Worm (Caenorhabditis elegans): ENCODE data around the gene cdh-3.

cdh-3 gene

DNA sequence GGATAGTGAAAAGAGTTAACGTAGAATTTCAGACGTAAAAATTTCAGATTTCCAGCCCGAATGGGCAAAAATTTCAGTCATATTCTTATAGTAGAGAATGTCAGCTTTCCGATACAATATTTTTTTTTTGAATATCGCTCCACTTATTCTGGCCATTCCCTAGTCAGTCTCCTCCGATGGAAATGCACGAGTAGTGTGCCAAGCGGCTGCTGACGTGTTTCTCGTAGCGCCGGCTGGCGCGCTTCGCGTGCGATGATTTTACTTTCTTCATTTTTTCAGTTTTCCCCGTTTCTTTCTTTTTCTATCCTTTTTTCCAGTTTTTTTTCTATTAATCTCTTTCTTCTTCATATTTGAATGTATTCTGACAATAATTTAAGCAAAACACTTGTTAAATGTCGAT, 16.7 kb upstream of the cdh-3 start (continued):
- TF ChIP-seq duxl-1 (tag; optimal IDR thresholded peaks at IDR 0.05; ENCODE audit: poor library complexity) (peak; percentile 48), lin-38 (GFP tag; IDR thresholded peaks at IDR 0.05) (peak; percentile 84), set-16 (GFP tag; IDR thresholded peaks at IDR 0.05) (peak; percentile 23; the same call in 1 of the 2 replicates), dmd-6 (GFP tag; IDR thresholded peaks at IDR 0.05) (peak; percentile 33; the same call in 1 of the 2 replicates), arid-1 (GFP tag; conservative IDR thresholded peaks at IDR 0.05) (peak; percentile 41; the same call in 1 of the 2 replicates), T20F7.1 (GFP tag; optimal IDR thresholded peaks at IDR 0.05) (peak; percentile 37), hlh-11 (tag; optimal IDR thresholded peaks at IDR 0.05) (peak; percentile 38), lsy-2 (tag; optimal IDR thresholded peaks at IDR 0.05) (peak in 1 of 2 experiments; percentile 85)

DNA sequence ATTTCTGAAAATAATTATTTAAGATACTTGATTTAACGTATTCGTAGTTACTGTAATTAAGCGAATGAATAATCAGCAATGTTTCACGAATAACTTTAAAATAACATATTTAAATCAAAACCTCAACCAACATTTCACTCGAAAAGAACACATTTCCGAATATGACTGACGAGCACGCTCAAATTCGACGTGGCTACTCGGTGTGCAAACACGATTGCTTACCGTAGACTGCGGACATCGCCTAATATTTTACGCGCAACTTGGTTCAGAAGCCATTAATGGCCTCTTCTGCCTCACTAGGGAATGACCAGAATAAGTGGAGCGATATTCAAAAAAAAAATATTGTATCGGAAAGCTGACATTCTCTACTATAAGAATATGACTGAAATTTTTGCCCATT, 15.7 kb upstream of the cdh-3 start, which contains the start of gene snu-23:
Gene snu-23, minus strand, starts transcription at position 156 of the 400 bp plus-strand sequence.
- TF ChIP-seq dpl-1 (GFP tag; optimal IDR thresholded peaks at IDR 0.05) (peak; percentile 23), T20F7.1 (GFP tag; optimal IDR thresholded peaks at IDR 0.05) (peak; percentile 10), lsy-2 (tag; optimal IDR thresholded peaks at IDR 0.05) (peak; percentile 54 to 96), hlh-30 (tag; optimal IDR thresholded peaks at IDR 0.05; ENCODE audit: insufficient read depth) (peak; percentile 13), mes-2 (tag; optimal IDR thresholded peaks at IDR 0.05; ENCODE audit: poor library complexity, severe bottlenecking) (peak; percentile 64), mep-1 (tag; optimal IDR thresholded peaks at IDR 0.05) (no peak), attf-4 (tag; optimal IDR thresholded peaks at IDR 0.05) (no peak), lin-38 (GFP tag; IDR thresholded peaks at IDR 0.05) (no peak), nhr-28 (tag; optimal IDR thresholded peaks at IDR 0.05) (peak; percentile 28)

DNA sequence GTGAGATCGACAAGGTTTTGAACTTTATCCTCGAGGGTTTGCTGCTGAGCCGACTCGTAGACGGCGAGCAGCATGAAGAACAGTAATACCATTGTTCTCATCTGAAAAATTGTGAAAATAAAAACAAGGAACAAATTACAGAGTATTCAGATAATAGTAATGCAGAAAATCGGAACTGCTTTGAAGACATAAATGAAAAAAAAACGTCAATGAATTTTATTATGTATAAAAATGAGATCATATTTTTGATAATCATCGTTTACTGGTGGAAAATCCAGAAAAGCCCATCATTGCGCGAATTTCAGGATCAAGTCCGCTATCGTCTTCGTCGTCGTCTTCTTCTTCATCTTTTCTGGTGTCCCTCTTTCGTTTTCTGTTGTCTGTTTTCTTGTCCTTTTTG, 14.7 kb upstream of the cdh-3 start, which contains the start of gene ZK686.3:
Gene ZK686.3, minus strand, starts transcription at position 101 of the 400 bp plus-strand sequence.
- no peak for TF ChIP-seq lin-39 (tag; optimal IDR thresholded peaks at IDR 0.05)
- TF ChIP-seq tra-1 (GFP tag; IDR thresholded peaks at IDR 0.05): no peak
- TF ChIP-seq zip-11 (GFP tag; IDR thresholded peaks at IDR 0.05): no peak

DNA sequence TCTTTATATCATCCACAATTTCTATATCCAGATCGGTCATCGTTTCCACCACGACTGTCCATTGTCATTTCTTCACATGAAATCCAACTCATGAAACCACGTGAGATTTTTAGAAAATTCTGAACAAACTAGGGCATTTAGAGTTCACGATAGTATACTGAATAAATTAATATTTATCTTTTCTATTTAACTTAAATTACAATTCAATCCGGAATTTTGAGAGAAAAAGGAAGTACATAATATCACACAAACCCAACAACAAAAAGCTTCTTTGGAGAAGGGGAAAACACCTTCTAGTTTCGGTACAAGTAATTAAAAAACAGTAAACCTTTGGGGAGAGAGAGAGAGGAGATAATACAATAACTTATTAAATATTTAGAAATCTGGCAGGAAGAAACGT, 13.2 kb upstream of the cdh-3 start, which contains the start of gene ZK686.5:
Gene ZK686.5, minus strand, starts transcription at position 101 of the 400 bp plus-strand sequence.
- no peak for TF ChIP-seq nhr-25 (tag; optimal IDR thresholded peaks at IDR 0.05; ENCODE audit: borderline replicate concordance, insufficient read depth)
- TF ChIP-seq madf-9 (GFP tag; conservative IDR thresholded peaks at IDR 0.05): no peak
- no peak for TF ChIP-seq tag-97 (GFP tag; IDR thresholded peaks at IDR 0.05)
- no peak for TF ChIP-seq attf-4 (tag; optimal IDR thresholded peaks at IDR 0.05)
- TF ChIP-seq nhr-28 (tag; optimal IDR thresholded peaks at IDR 0.05): no peak

DNA sequence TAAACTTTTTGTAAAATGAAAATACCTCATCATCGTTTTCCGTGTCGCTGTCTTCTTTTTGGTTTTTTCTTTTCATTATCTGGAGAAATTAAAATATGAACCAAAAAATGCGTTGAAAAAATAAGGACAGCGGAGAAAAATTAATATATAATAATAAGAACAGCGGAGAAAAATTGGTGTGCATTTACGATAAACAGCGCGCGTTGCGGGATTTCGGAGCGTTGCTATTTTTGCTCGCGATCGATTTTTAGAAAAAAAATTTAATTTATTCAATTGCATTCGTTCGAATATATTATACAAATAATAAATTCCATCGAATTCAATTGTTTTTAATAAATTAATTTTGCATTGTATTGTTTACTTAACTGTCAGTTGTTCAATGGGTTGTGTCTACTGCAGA, 11.7 kb upstream of the cdh-3 start, which contains the start of gene ZK686.2:
Gene ZK686.2, minus strand, starts transcription at position 79 of the 400 bp plus-strand sequence.
- peak in 1 of 2 experiments; percentile 73 for TF ChIP-seq lsy-2 (tag; optimal IDR thresholded peaks at IDR 0.05)
- TF ChIP-seq nhr-237 (tag; optimal IDR thresholded peaks at IDR 0.05): no peak
- peak; percentile 93 for TF ChIP-seq Y48G9A.11 (GFP tag; IDR thresholded peaks at IDR 0.05)
- TF ChIP-seq dpl-1 (GFP tag; optimal IDR thresholded peaks at IDR 0.05): peak; percentile 19
- TF ChIP-seq snpc-1.2 (GFP tag; IDR thresholded peaks at IDR 0.05): no peak
- TF ChIP-seq R02D3.7 (tag; optimal IDR thresholded peaks at IDR 0.05): peak; percentile 60
- peak; percentile 67 for TF ChIP-seq mes-2 (tag; optimal IDR thresholded peaks at IDR 0.05; ENCODE audit: poor library complexity, severe bottlenecking)
- TF ChIP-seq T20F7.1 (GFP tag; optimal IDR thresholded peaks at IDR 0.05): peak; percentile 93
- TF ChIP-seq hlh-30 (tag; optimal IDR thresholded peaks at IDR 0.05; ENCODE audit: insufficient read depth): peak; percentile 1
- no peak for TF ChIP-seq aly-2 (tag; optimal IDR thresholded peaks at IDR 0.05)
- TF ChIP-seq rbr-2 (tag; optimal IDR thresholded peaks at IDR 0.05): peak; percentile 2
- no peak for TF ChIP-seq daf-16 (GFP tag; optimal IDR thresholded peaks at IDR 0.05)
- TF ChIP-seq daf-16 (tag; optimal IDR thresholded peaks at IDR 0.05): peak; percentile 13

DNA sequence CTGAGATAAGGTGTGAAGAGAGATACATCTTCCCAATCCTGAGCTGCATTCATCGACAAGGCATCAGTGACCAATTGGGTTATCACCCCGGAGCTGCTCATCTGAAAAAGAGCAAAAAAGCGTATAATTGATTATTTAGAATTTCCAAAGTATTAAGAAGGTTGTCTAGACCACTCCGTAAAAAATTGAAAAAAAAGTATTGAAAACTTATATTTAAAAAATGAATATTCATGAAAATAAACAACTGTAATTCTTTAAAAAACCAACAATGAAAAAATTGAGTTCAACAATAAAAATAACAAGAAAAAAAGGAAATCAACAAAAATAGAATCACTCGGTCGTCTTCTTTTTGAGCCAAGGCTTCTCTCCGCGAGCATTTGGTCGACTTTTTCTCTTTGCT, 9.3 kb upstream of the cdh-3 start, which contains the start of gene mtx-2:
Gene mtx-2, minus strand, starts transcription at position 101 of the 400 bp plus-strand sequence.
- no peak for TF ChIP-seq hif-1 (tag; optimal IDR thresholded peaks at IDR 0.05)
- no peak for TF ChIP-seq ZK546.5 (tag; optimal IDR thresholded peaks at IDR 0.05)
- no peak for TF ChIP-seq zfp-3 (GFP tag; conservative IDR thresholded peaks at IDR 0.05)
- TF ChIP-seq pqm-1 (tag; optimal IDR thresholded peaks at IDR 0.05): no peak
- TF ChIP-seq daf-16 (GFP tag; optimal IDR thresholded peaks at IDR 0.05): no peak
- no peak for TF ChIP-seq daf-16 (tag; optimal IDR thresholded peaks at IDR 0.05)
- no peak for TF ChIP-seq F49E8.2 (tag; optimal IDR thresholded peaks at IDR 0.05; ENCODE audit: borderline replicate concordance)
- no peak for TF ChIP-seq ceh-32 (tag; optimal IDR thresholded peaks at IDR 0.05; ENCODE audit: poor library complexity)
- TF ChIP-seq snpc-1.2 (GFP tag; IDR thresholded peaks at IDR 0.05): no peak
